Fruit fly (Drosophila melanogaster): ENCODE results near the gene Mur29B.

Mur29B gene

dm6 chr2L:8399863-8400598, 48.0 kb downstream of the Mur29B start, which contains the start of gene CG31898:
TSS of gene CG31898 (plus strand) at chr2L:8400421.
- peak; percentile 34 for TF ChIP-seq exex (tag; optimal IDR thresholded peaks at IDR 0.05)
- TF ChIP-seq ham (GFP tag; IDR thresholded peaks at IDR 0.05), result no peak
- peak; percentile 34 for TF ChIP-seq BEAF-32 (GFP tag; optimal IDR thresholded peaks at IDR 0.05)
- TF ChIP-seq unc-4 (GFP tag; IDR thresholded peaks at IDR 0.05; ENCODE audit: partially characterized antibody), result 0 out of 2 replicates have a peak, but pooled peaks have one; percentile 26
- peak; percentile 41; the same call in 1 of the 2 replicates for TF ChIP-seq Scr (GFP tag; IDR thresholded peaks at IDR 0.05; ENCODE audit: partially characterized antibody)
- peak; percentile 31; the same call in 1 of the 2 replicates for TF ChIP-seq CG13287 (GFP tag; IDR thresholded peaks at IDR 0.05; ENCODE audit: partially characterized antibody)
- peak; percentile 94 for TF ChIP-seq E2f2 (GFP tag; IDR thresholded peaks at IDR 0.05)
- no peak for TF ChIP-seq Elba2 (GFP tag; optimal IDR thresholded peaks at IDR 0.05)
- TF ChIP-seq Dll (GFP tag; IDR thresholded peaks at IDR 0.05; ENCODE audit: partially characterized antibody), result peak; percentile 52; the same call in 2 of the 4 replicates
- peak; percentile 48; the same call in 1 of the 2 replicates for TF ChIP-seq nerfin-2 (GFP tag; IDR thresholded peaks at IDR 0.05; ENCODE audit: partially characterized antibody)
- peak; percentile 9; the same call in 1 of the 2 replicates for TF ChIP-seq bbx (GFP tag; IDR thresholded peaks at IDR 0.05; ENCODE audit: partially characterized antibody)
- TF ChIP-seq CG10431 (GFP tag; optimal IDR thresholded peaks at IDR 0.05), result no peak
- TF ChIP-seq trem (tag; optimal IDR thresholded peaks at IDR 0.05), result peak; percentile 21
- TF ChIP-seq CG2199 (GFP tag; IDR thresholded peaks at IDR 0.05), result no peak
- peak; percentile 47 for TF ChIP-seq lbe (GFP tag; optimal IDR thresholded peaks at IDR 0.05)
- TF ChIP-seq CG15514 (GFP tag; optimal IDR thresholded peaks at IDR 0.05), result peak; percentile 16
- TF ChIP-seq stwl (tag; optimal IDR thresholded peaks at IDR 0.05), result peak; percentile 58
- no peak for TF ChIP-seq eyg (GFP tag; optimal IDR thresholded peaks at IDR 0.05)
- no peak for TF ChIP-seq CG6765 (GFP tag; optimal IDR thresholded peaks at IDR 0.05)
- no peak for TF ChIP-seq bsh (GFP tag; optimal IDR thresholded peaks at IDR 0.05)
- peak; percentile 94 for TF ChIP-seq Dp (GFP tag; optimal IDR thresholded peaks at IDR 0.05)
- TF ChIP-seq CG2116 (GFP tag; optimal IDR thresholded peaks at IDR 0.05), result peak; percentile 76
- TF ChIP-seq Dref (GFP tag; IDR thresholded peaks at IDR 0.05), result peak; percentile 78
- peak; percentile 43 for TF ChIP-seq pzg (GFP tag; optimal IDR thresholded peaks at IDR 0.05)
- no peak for TF ChIP-seq ind (GFP tag; optimal IDR thresholded peaks at IDR 0.05)
- peak; percentile 23 for TF ChIP-seq CG10267 (tag; optimal IDR thresholded peaks at IDR 0.05)
- peak; percentile 45; the same call in 1 of the 3 replicates for TF ChIP-seq HLH4C (GFP tag; IDR thresholded peaks at IDR 0.05; ENCODE audit: partially characterized antibody)
- TF ChIP-seq CG11560 (tag; IDR thresholded peaks at IDR 0.05), result peak; percentile 96
- TF ChIP-seq CG17361 (GFP tag; IDR thresholded peaks at IDR 0.05), result 0 out of 3 replicates have a peak, but pooled peaks have one; percentile 10
- peak; percentile 1 for TF ChIP-seq CG12659 (GFP tag; optimal IDR thresholded peaks at IDR 0.05)
- TF ChIP-seq MBD-R2 (GFP tag; IDR thresholded peaks at IDR 0.05), result peak; percentile 64
- no peak for TF ChIP-seq stc (GFP tag; IDR thresholded peaks at IDR 0.05)
- peak; percentile 99 for TF ChIP-seq CG14710 (tag; optimal IDR thresholded peaks at IDR 0.05)
- no peak for TF ChIP-seq CG7271 (tag; optimal IDR thresholded peaks at IDR 0.05)

- TF ChIP-seq Sox100B (GFP tag; optimal IDR thresholded peaks at IDR 0.05), result peak; percentile 22
- peak; percentile 91 for TF ChIP-seq CG17385 (GFP tag; optimal IDR thresholded peaks at IDR 0.05)
- TF ChIP-seq CG10959 (GFP tag; IDR thresholded peaks at IDR 0.05), result no peak
- peak; percentile 96 for TF ChIP-seq CG5180 (GFP tag; optimal IDR thresholded peaks at IDR 0.05)
Observed at dm6 chr2L:8402928-8403285, 50.9 kb downstream of the Mur29B start, which contains the start of gene fy. TSS of gene fy (minus strand) at chr2L:8403280.
